Worm (Caenorhabditis elegans) whole organism, L3 larva: ENCODE results near the gene pxn-2.

Source experiments
- ceh-16 ChIP-seq: sonication (generic microtip); optimal IDR thresholded peaks from 2 replicates; lab custom pipeline; 2017; ENCODE audit warnings: missing biosample characterization, missing genetic modification characterization
- ceh-28 ChIP-seq: fragments of 150-350 bp; optimal IDR thresholded peaks from 2 replicates; lab custom pipeline; 2014; ENCODE audit warnings: missing biosample characterization, missing genetic modification reagents, missing genetic modification characterization
- daf-12 ChIP-seq: fragments of 150-350 bp; optimal IDR thresholded peaks from 2 replicates; lab custom pipeline; 2014; ENCODE audit warnings: missing biosample characterization, missing genetic modification reagents, missing genetic modification characterization
- egl-27 ChIP-seq: sonication (generic microtip); optimal IDR thresholded peaks from 4 replicates; lab custom pipeline; 2017; ENCODE audit warnings: missing biosample characterization, missing genetic modification reagents, missing genetic modification characterization
- egl-5 ChIP-seq: fragments of 150-350 bp; optimal IDR thresholded peaks from 2 replicates; lab custom pipeline; 2017; ENCODE audit warnings: missing biosample characterization, missing genetic modification reagents, missing genetic modification characterization, inconsistent platforms
- elt-1 ChIP-seq: fragments of 150-350 bp; optimal IDR thresholded peaks from 2 replicates; lab custom pipeline; 2014; ENCODE audit warnings: missing biosample characterization, missing genetic modification characterization
- elt-2 ChIP-seq: sonication (generic microtip); optimal IDR thresholded peaks from 2 replicates; lab custom pipeline; 2016; ENCODE audit warnings: missing genetic modification reagents, mild to moderate bottlenecking, missing genetic modification characterization, missing compliant biosample characterization
- elt-3 ChIP-seq, 3 experiments: fragments of 150-350 bp in 1 of 3; sonication (generic microtip) in 2 of 3; optimal IDR thresholded peaks; 2 replicates in 2 of 3; 4 replicates in 1 of 3; lab custom pipeline; 2014 to 2017; ENCODE audit warnings: missing biosample characterization in 3 of 3, missing genetic modification characterization in 3 of 3
- eor-1 ChIP-seq, 2 experiments: fragments of 150-350 bp; optimal IDR thresholded peaks; 2 replicates each; lab custom pipeline; 2014 to 2018; ENCODE audit warnings: missing biosample characterization in 2 of 2, missing genetic modification characterization in 2 of 2
- fkh-10 ChIP-seq: sonication (generic microtip); optimal IDR thresholded peaks from 2 replicates; lab custom pipeline; 2017; ENCODE audit warnings: missing biosample characterization, missing genetic modification reagents, missing genetic modification characterization
- fkh-2 ChIP-seq: fragments of 150-350 bp; optimal IDR thresholded peaks from 2 replicates; lab custom pipeline; 2014; ENCODE audit warnings: missing biosample characterization, missing genetic modification reagents, missing genetic modification characterization
- fos-1 ChIP-seq: fragments of 150-350 bp; optimal IDR thresholded peaks from 2 replicates; lab custom pipeline; 2014; ENCODE audit warnings: missing biosample characterization, missing genetic modification characterization
- lin-15B ChIP-seq: fragments of 150-350 bp; optimal IDR thresholded peaks from 2 replicates; lab custom pipeline; 2014; ENCODE audit warnings: missing biosample characterization, missing genetic modification characterization
- lin-39 ChIP-seq: fragments of 150-350 bp; optimal IDR thresholded peaks from 2 replicates; lab custom pipeline; 2018; ENCODE audit warnings: missing biosample characterization, missing genetic modification reagents, missing genetic modification characterization
- mdl-1 ChIP-seq: fragments of 150-350 bp; optimal IDR thresholded peaks from 2 replicates; lab custom pipeline; 2014; ENCODE audit warnings: missing biosample characterization, missing genetic modification characterization
- mml-1 ChIP-seq: fragments of 150-350 bp; sonication (generic microtip); optimal IDR thresholded peaks from 3 replicates; lab custom pipeline; 2014; ENCODE audit warnings: missing biosample characterization, missing genetic modification characterization
- nfya-1 ChIP-seq: sonication (generic microtip); optimal IDR thresholded peaks from 2 replicates; lab custom pipeline; 2017; ENCODE audit warnings: missing genetic modification characterization, mild to moderate bottlenecking, missing compliant biosample characterization, antibody characterized with exemption, moderate library complexity; ENCODE audit not compliant: insufficient read depth
- nhr-23 ChIP-seq: fragments of 150-350 bp; optimal IDR thresholded peaks from 2 replicates; lab custom pipeline; 2014; ENCODE audit warnings: missing biosample characterization, missing genetic modification reagents, missing genetic modification characterization
- nhr-25 ChIP-seq: sonication (generic microtip); optimal IDR thresholded peaks from 2 replicates; lab custom pipeline; 2017; ENCODE audit warnings: missing biosample characterization, missing genetic modification characterization
- nhr-28 ChIP-seq: fragments of 150-350 bp; optimal IDR thresholded peaks from 2 replicates; lab custom pipeline; 2014; ENCODE audit warnings: missing biosample characterization, missing genetic modification characterization
- nhr-43 ChIP-seq: sonication (generic microtip); optimal IDR thresholded peaks from 2 replicates; lab custom pipeline; 2016; ENCODE audit warnings: mild to moderate bottlenecking, missing genetic modification characterization, missing compliant biosample characterization; ENCODE audit not compliant: poor library complexity, severe bottlenecking
- nhr-76 ChIP-seq: fragments of 150-350 bp; sonication (generic microtip); optimal IDR thresholded peaks from 5 replicates; lab custom pipeline; 2014; ENCODE audit warnings: missing biosample characterization, missing genetic modification characterization
- nhr-77 ChIP-seq: fragments of 150-350 bp; optimal IDR thresholded peaks from 2 replicates; lab custom pipeline; 2014; ENCODE audit warnings: missing biosample characterization, missing genetic modification characterization
- pha-4 ChIP-seq: fragments of 150-350 bp; optimal IDR thresholded peaks from 2 replicates; lab custom pipeline; 2014; ENCODE audit warnings: missing biosample characterization, missing genetic modification reagents, missing genetic modification characterization
- sea-2 ChIP-seq: fragments of 150-350 bp; sonication (generic microtip); optimal IDR thresholded peaks from 4 replicates; lab custom pipeline; 2014; ENCODE audit warnings: missing biosample characterization, missing genetic modification reagents, missing genetic modification characterization
- skn-1 ChIP-seq: fragments of 150-350 bp; optimal IDR thresholded peaks from 2 replicates; lab custom pipeline; 2014; ENCODE audit warnings: missing biosample characterization, missing genetic modification characterization
- tbx-2 ChIP-seq: sonication (generic microtip); optimal IDR thresholded peaks from 2 replicates; lab custom pipeline; 2016; ENCODE audit warnings: mild to moderate bottlenecking, missing genetic modification characterization, missing compliant biosample characterization
- unc-39 ChIP-seq: sonication (generic microtip); optimal IDR thresholded peaks from 4 replicates; lab custom pipeline; 2017; ENCODE audit warnings: missing biosample characterization, missing genetic modification characterization
- unc-62 ChIP-seq: fragments of 150-350 bp; sonication (generic microtip); optimal IDR thresholded peaks from 4 replicates; lab custom pipeline; 2014; ENCODE audit warnings: missing biosample characterization, missing genetic modification reagents, missing genetic modification characterization
- ztf-11 ChIP-seq: fragments of 150-350 bp; optimal IDR thresholded peaks from 2 replicates; lab custom pipeline; 2014; ENCODE audit warnings: missing biosample characterization, missing genetic modification characterization
- ztf-4 ChIP-seq: fragments of 150-350 bp; optimal IDR thresholded peaks from 2 replicates; lab custom pipeline; 2014; ENCODE audit warnings: missing biosample characterization, missing genetic modification characterization

Gene pxn-2

ce11 chrX:10979186-10979585 lies at the start of gene pxn-2:
TSS of gene pxn-2 (minus strand) at chrX:10979286.
- no peak for TF ChIP-seq elt-1
- no peak for TF ChIP-seq fos-1 (tag; lab: Kevin White, UChicago)
- TF ChIP-seq tbx-2, result no peak
- TF ChIP-seq fkh-10, result no peak
- no peak for TF ChIP-seq daf-12
- TF ChIP-seq nhr-77 (tag; lab: Kevin White, UChicago), result no peak
- no peak for TF ChIP-seq fkh-2 (tag; lab: Kevin White, UChicago)
- no peak for TF ChIP-seq pha-4 (tag; lab: Kevin White, UChicago)
- TF ChIP-seq ceh-16 (tag; lab: Kevin White, UChicago), result no peak
- TF ChIP-seq mml-1 (tag; lab: Kevin White, UChicago), result no peak
- TF ChIP-seq lin-15B (tag; lab: Kevin White, UChicago), result no peak
- no peak for TF ChIP-seq nfya-1 (tag; lab: Kevin White, UChicago)
- no peak for TF ChIP-seq sea-2 (GFP tag; lab: Kevin White, UChicago)
- TF ChIP-seq lin-39 (tag; lab: Kevin White, UChicago), result no peak

ce11 chrX:11028617-11029016 lies 49.5 kb upstream of the pxn-2 start, which contains the start of gene ldb-1:
TSS of gene ldb-1 (plus strand) at chrX:11028917.
- no peak for TF ChIP-seq unc-39
- no peak for TF ChIP-seq unc-62 (GFP tag; lab: Kevin White, UChicago)

- no peak for TF ChIP-seq nhr-28 (tag; lab: Kevin White, UChicago)
- no peak for TF ChIP-seq fos-1 (tag; lab: Kevin White, UChicago)
- no peak for TF ChIP-seq ztf-4 (tag; lab: Kevin White, UChicago)
- no peak for TF ChIP-seq nfya-1 (tag; lab: Kevin White, UChicago)
- no peak for TF ChIP-seq eor-1 (tag; optimal IDR thresholded peaks at IDR 0.05; lab: Kevin White, UChicago)
- TF ChIP-seq egl-27 (tag; lab: Kevin White, UChicago), result no peak
- TF ChIP-seq unc-62 (GFP tag; lab: Kevin White, UChicago), result no peak
- TF ChIP-seq sea-2 (GFP tag; lab: Kevin White, UChicago), result no peak
- TF ChIP-seq nhr-76 (tag; lab: Kevin White, UChicago), result no peak
- TF ChIP-seq nhr-77 (tag; lab: Kevin White, UChicago), result no peak
- no peak for TF ChIP-seq daf-12
- no peak for TF ChIP-seq nhr-23 (tag; lab: Kevin White, UChicago)
- TF ChIP-seq skn-1 (tag; lab: Kevin White, UChicago), result no peak
- no peak for TF ChIP-seq egl-5
- no peak for TF ChIP-seq fkh-2 (tag; lab: Kevin White, UChicago)
- no peak for TF ChIP-seq elt-3 (tag; optimal IDR thresholded peaks at IDR 0.05; lab: Kevin White, UChicago)
- no peak for TF ChIP-seq mdl-1 (tag; lab: Kevin White, UChicago)
- no peak for TF ChIP-seq nhr-43 (tag; lab: Kevin White, UChicago)
Measured at ce11 chrX:11016100-11016499, 37.0 kb upstream of the pxn-2 start, which contains the start of gene egl-15. TSS of gene egl-15 (plus strand) at chrX:11016400.

- TF ChIP-seq eor-1 (tag; optimal IDR thresholded peaks at IDR 0.05; lab: Kevin White, UChicago) (no peak), elt-2 (tag; lab: Kevin White, UChicago) (no peak), nhr-23 (tag; lab: Kevin White, UChicago) (peak; percentile 48), nhr-28 (tag; lab: Kevin White, UChicago) (no peak), ceh-28 (tag; lab: Kevin White, UChicago) (peak; percentile 25), ztf-11 (tag; lab: Kevin White, UChicago) (no peak), nhr-25 (tag; lab: Kevin White, UChicago) (peak; percentile 28), skn-1 (tag; lab: Kevin White, UChicago) (no peak), nhr-43 (tag; lab: Kevin White, UChicago) (peak; percentile 37), elt-3 (tag; optimal IDR thresholded peaks at IDR 0.05; lab: Kevin White, UChicago) (peak in 1 of 3 experiments; percentile 50)
Measured at ce11 chrX:11014394-11015280, 35.6 kb upstream of the pxn-2 start.
